Worm (Caenorhabditis elegans): ENCODE data around the gene chil-22.

DNA sequence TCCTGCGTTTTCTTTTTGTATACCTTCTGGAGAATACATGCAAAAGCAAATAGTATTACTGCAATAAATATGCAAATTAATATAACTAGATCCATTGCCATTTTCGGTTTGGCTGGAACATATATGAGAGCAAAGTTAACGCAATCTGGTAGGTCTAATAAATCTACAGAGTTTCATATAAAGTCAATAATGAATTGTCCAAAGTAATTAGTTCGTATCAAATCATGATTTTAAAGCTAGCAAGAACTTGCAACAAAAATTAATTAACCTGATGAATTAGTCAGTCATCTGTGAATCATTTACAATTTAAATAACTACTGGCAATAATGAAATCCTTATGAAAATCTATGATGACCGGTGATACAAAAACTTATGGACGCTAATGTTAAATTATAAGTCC lies 20.6 kb downstream of the chil-22 start, which contains the start of gene R09D1.13:
- no peak for TF ChIP-seq lsy-2 (tag; optimal IDR thresholded peaks at IDR 0.05)
- TF ChIP-seq egl-27 (tag; optimal IDR thresholded peaks at IDR 0.05): no peak

Measured in whole organism, L2 larva.